Worm (Caenorhabditis elegans): ENCODE measurements around the gene pals-21.

DNA sequence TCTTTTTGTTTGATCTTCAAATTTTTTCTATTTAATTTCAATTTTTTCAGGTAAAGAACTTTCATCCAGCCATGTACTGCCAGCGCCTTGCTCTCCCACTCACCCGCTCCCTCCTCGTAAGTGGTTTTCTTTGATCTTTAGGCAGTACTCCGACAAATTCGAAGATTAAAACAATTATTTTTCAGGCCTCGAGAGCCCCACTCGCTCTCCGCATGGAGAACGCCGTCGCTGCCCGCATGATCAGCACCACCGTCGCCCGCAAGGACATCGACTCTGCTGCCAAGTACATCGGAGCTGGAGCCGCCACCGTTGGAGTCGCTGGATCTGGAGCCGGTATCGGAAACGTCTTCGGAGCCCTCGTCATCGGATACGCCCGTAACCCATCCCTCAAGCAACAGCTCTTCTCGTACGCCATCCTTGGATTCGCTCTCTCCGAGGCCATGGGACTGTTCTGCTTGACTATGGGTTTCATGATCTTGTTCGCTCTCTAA, 38.8 kb upstream of the pals-21 start, which contains the start of gene Y82E9BR.3:
- TF ChIP-seq ama-1 (optimal IDR thresholded peaks at IDR 0.05): no peak
- no peak for TF ChIP-seq snpc-4 (tag; optimal IDR thresholded peaks at IDR 0.05)
- TF ChIP-seq mdl-1 (tag; optimal IDR thresholded peaks at IDR 0.05): no peak
- no peak for TF ChIP-seq aly-2 (tag; optimal IDR thresholded peaks at IDR 0.05)
- TF ChIP-seq elt-3 (tag; optimal IDR thresholded peaks at IDR 0.05): no peak
- TF ChIP-seq nhr-11 (tag; optimal IDR thresholded peaks at IDR 0.05): no peak
- no peak for TF ChIP-seq crh-2 (tag; optimal IDR thresholded peaks at IDR 0.05)
- no peak for TF ChIP-seq lsy-2 (tag; optimal IDR thresholded peaks at IDR 0.05)
- TF ChIP-seq ceh-82 (tag; optimal IDR thresholded peaks at IDR 0.05): no peak
- TF ChIP-seq nhr-25 (tag; optimal IDR thresholded peaks at IDR 0.05): no peak
